Fruit fly (Drosophila melanogaster) whole organism, adult: ENCODE measurements around the gene CG9702.

ENCODE experiments used
- CG11617 ChIP-seq: fragments of 200-800 bp; sonication (Bioruptor generic); optimal IDR thresholded peaks from 2 replicates; lab custom pipeline; 2017; ENCODE audit warnings: mild to moderate bottlenecking, missing biosample characterization, missing genetic modification reagents, missing genetic modification characterization
- CG12768 ChIP-seq: fragments of 200-800 bp; sonication (Bioruptor generic); optimal IDR thresholded peaks from 2 replicates; lab custom pipeline; 2017; ENCODE audit warnings: missing biosample characterization, missing genetic modification characterization, mild to moderate bottlenecking, moderate library complexity, missing genetic modification reagents
- CG14711 ChIP-seq: fragments of 200-800 bp; sonication (Bioruptor generic); optimal IDR thresholded peaks from 2 replicates; lab custom pipeline; 2018; ENCODE audit warnings: missing biosample characterization, mild to moderate bottlenecking, missing genetic modification characterization, moderate library complexity
- CG33017 ChIP-seq: fragments of 200-800 bp; sonication (Bioruptor generic); optimal IDR thresholded peaks from 2 replicates; lab custom pipeline; 2018; ENCODE audit warnings: missing biosample characterization, mild to moderate bottlenecking, missing genetic modification characterization, moderate library complexity
- CG5204 ChIP-seq: fragments of 200-800 bp; sonication (Bioruptor generic); optimal IDR thresholded peaks from 2 replicates; lab custom pipeline; 2016; ENCODE audit warnings: missing biosample characterization, missing genetic modification characterization
- Crg-1 ChIP-seq: fragments of 200-800 bp; sonication (Bioruptor generic); optimal IDR thresholded peaks from 2 replicates; lab custom pipeline; 2016; ENCODE audit warnings: missing biosample characterization, missing genetic modification characterization
- Hr96 ChIP-seq: fragments of 200-800 bp; sonication (Bioruptor generic); optimal IDR thresholded peaks from 2 replicates; lab custom pipeline; 2016; ENCODE audit warnings: missing biosample characterization, missing genetic modification characterization
- cnc ChIP-seq, 2 experiments: fragments of >200 bp; optimal IDR thresholded peaks; 2 replicates each; lab custom pipeline; 2017
- kay ChIP-seq: fragments of 200-800 bp; sonication (Bioruptor generic); peaks from one replicate; lab custom pipeline; 2016; ENCODE audit warnings: missing biosample characterization, missing genetic modification characterization, borderline replicate concordance
- pad ChIP-seq: fragments of 200-800 bp; sonication (Bioruptor generic); optimal IDR thresholded peaks from 3 replicates; lab custom pipeline; 2017; ENCODE audit warnings: missing biosample characterization, missing genetic modification characterization, mild to moderate bottlenecking, moderate library complexity, missing genetic modification reagents
- tj ChIP-seq: fragments of 200-800 bp; sonication (Bioruptor generic); optimal IDR thresholded peaks from 3 replicates; lab custom pipeline; 2017; ENCODE audit warnings: missing biosample characterization, mild to moderate bottlenecking, missing genetic modification characterization, moderate library complexity
- toe ChIP-seq: fragments of 200-800 bp; sonication (Bioruptor generic); optimal IDR thresholded peaks from 2 replicates; lab custom pipeline; 2016; ENCODE audit warnings: missing biosample characterization, missing genetic modification characterization

- TF ChIP-seq CG14711 (tag; lab: Kevin White, UChicago) (no peak), Hr96 (GFP tag; lab: Kevin White, UChicago) (no peak), kay (GFP tag; lab: Kevin White, UChicago) (peak; percentile 29), CG12768 (GFP tag; lab: Kevin White, UChicago) (no peak), CG11617 (GFP tag; lab: Kevin White, UChicago) (no peak), Crg-1 (no peak), toe (GFP tag; lab: Kevin White, UChicago) (no peak), pad (GFP tag; lab: Kevin White, UChicago) (no peak), tj (peak; percentile 83), CG5204 (GFP tag; lab: Kevin White, UChicago) (no peak), CG33017 (no peak), cnc (optimal IDR thresholded peaks at IDR 0.05; lab: Kevin White, UChicago) (no peak)
Observed at dm6 chr3R:30563260-30564080, 15.8 kb upstream of the CG9702 start.
